Worm (Caenorhabditis elegans): ENCODE results near the gene W06D11.2.

- no peak for TF ChIP-seq dmd-4 (tag; optimal IDR thresholded peaks at IDR 0.05; ENCODE audit: borderline replicate concordance)
- no peak for TF ChIP-seq pha-4 (tag; optimal IDR thresholded peaks at IDR 0.05)
- no peak for TF ChIP-seq hlh-13 (GFP tag; optimal IDR thresholded peaks at IDR 0.05)
- no peak for TF ChIP-seq unc-86 (tag; optimal IDR thresholded peaks at IDR 0.05)
- no peak for TF ChIP-seq ets-4 (tag; optimal IDR thresholded peaks at IDR 0.05)
- no peak for TF ChIP-seq lin-11 (tag; optimal IDR thresholded peaks at IDR 0.05)
Measured at ce11 chrX:12343279-12343678, 46.7 kb upstream of the W06D11.2 start, which contains the start of the genes nspc-9 and nspc-10.
